Fruit fly (Drosophila melanogaster): ENCODE results near the gene CG3999.

DNA sequence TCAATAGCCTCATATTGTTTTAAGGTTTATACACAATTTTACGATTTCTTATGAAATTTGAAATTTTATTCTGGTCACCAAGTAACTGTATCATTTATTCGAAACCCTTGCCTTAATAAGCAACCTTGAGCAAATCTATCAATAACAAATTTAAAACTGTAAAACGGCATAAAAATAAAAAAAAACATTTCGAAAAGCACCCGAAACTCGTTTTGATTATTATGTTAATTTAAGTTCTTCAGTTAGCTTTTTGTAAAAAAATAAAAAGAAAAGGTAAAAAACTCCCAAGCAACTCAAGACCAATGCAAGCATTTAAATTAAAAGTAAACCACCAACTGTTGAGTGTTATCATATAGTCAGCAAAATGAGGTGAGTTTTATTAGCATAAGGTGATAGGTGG lies 25.9 kb upstream of the CG3999 start, which contains the start of gene CG42795:
- TF ChIP-seq pan (optimal IDR thresholded peaks at IDR 0.05) (no peak), psq (optimal IDR thresholded peaks at IDR 0.05) (no peak), CG8478 (optimal IDR thresholded peaks at IDR 0.05) (no peak), usp (GFP tag; optimal IDR thresholded peaks at IDR 0.05) (no peak), EcR (GFP tag; optimal IDR thresholded peaks at IDR 0.05) (no peak)
